Worm (Caenorhabditis elegans) whole organism, late embryonic: ENCODE results near the gene cogc-6.

ENCODE experiments used
- C38D4.7 ChIP-seq: fragments of 200-800 bp; sonication (Bioruptor generic); optimal IDR thresholded peaks from 2 replicates; lab custom pipeline; 2018; ENCODE audit warnings: mild to moderate bottlenecking, missing genetic modification characterization, moderate library complexity, missing compliant biosample characterization
- ceh-18 ChIP-seq: sonication (generic microtip); optimal IDR thresholded peaks from 2 replicates; lab custom pipeline; 2016; ENCODE audit warnings: missing genetic modification characterization, missing compliant biosample characterization
- ets-4 ChIP-seq: sonication (generic microtip); optimal IDR thresholded peaks from 2 replicates; lab custom pipeline; 2016; ENCODE audit warnings: missing genetic modification characterization, missing compliant biosample characterization
- fkh-10 ChIP-seq: fragments of 150-350 bp; optimal IDR thresholded peaks from 2 replicates; lab custom pipeline; 2014; ENCODE audit warnings: missing biosample characterization, missing genetic modification reagents, missing genetic modification characterization
- nfya-1 ChIP-seq: sonication (generic microtip); optimal IDR thresholded peaks from 2 replicates; lab custom pipeline; 2017; ENCODE audit warnings: missing genetic modification characterization, mild to moderate bottlenecking, missing compliant biosample characterization, antibody characterized with exemption, moderate library complexity
- pqm-1 ChIP-seq: sonication (generic microtip); optimal IDR thresholded peaks from 2 replicates; lab custom pipeline; 2016; ENCODE audit warnings: missing genetic modification characterization, missing compliant biosample characterization
- sox-4 ChIP-seq: sonication (generic microtip); optimal IDR thresholded peaks from 2 replicates; lab custom pipeline; 2017; ENCODE audit warnings: mild to moderate bottlenecking, missing genetic modification characterization, inconsistent platforms, missing compliant biosample characterization
- tbx-7 ChIP-seq: sonication (generic microtip); optimal IDR thresholded peaks from 2 replicates; lab custom pipeline; 2016; ENCODE audit warnings: missing genotype, missing genetic modification characterization, missing compliant biosample characterization

DNA sequence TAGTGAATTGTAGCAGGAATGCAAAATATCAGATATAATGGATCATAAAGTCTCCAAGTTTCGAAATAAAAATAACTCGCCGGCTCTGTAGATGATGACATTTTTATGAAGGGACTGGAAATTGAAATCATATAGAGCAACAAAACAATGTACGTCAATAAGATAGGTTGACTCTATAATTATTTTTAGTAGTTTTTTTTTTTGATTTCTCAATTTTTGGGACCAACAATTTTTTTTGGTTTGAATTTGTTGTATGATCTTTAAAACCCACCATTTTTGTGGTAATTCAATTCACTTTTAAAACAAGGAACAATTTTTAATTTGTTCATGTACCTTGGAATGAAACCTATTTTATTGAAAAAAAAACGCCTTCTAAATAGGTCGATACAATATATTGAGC is 31.1 kb downstream of the cogc-6 start, which contains the start of gene F20D6.12:
- TF ChIP-seq pqm-1, result no peak
- no peak for TF ChIP-seq tbx-7 (tag; lab: Kevin White, UChicago)
- no peak for TF ChIP-seq ets-4 (tag; lab: Kevin White, UChicago)
- TF ChIP-seq sox-4 (tag; lab: Kevin White, UChicago), result no peak
- no peak for TF ChIP-seq C38D4.7 (GFP tag; lab: Kevin White, UChicago)
- no peak for TF ChIP-seq nfya-1
- TF ChIP-seq ceh-18, result no peak
- no peak for TF ChIP-seq fkh-10 (GFP tag; lab: Kevin White, UChicago)
